Fruit fly (Drosophila melanogaster) Kc167 (cell line): ENCODE data around the gene CG42495.

Experiments
- Myc ChIP-seq: fragments of >200 bp; optimal IDR thresholded peaks from 2 replicates; lab custom pipeline; 2017; ENCODE audit warnings: missing external identifiers
- Sin3A ChIP-seq: fragments of >200 bp; optimal IDR thresholded peaks from 2 replicates; lab custom pipeline; 2018; ENCODE audit warnings: missing external identifiers
- h ChIP-seq: fragments of >200 bp; optimal IDR thresholded peaks from 3 replicates; lab custom pipeline; 2018; ENCODE audit warnings: missing external identifiers
- insv ChIP-seq: fragments of >200 bp; optimal IDR thresholded peaks from 3 replicates; lab custom pipeline; 2018; ENCODE audit warnings: missing external identifiers
- psq ChIP-seq: fragments of >200 bp; optimal IDR thresholded peaks from 2 replicates; lab custom pipeline; 2017; ENCODE audit warnings: missing external identifiers
- ttk ChIP-seq: sonication (Bioruptor generic); optimal IDR thresholded peaks from 2 replicates; lab custom pipeline; 2017; ENCODE audit warnings: missing external identifiers

dm6 chr3L:18675363-18675866, 8.3 kb downstream of the CG42495 start, which contains the start of the genes GNBP2 and GNBP1:
- TF ChIP-seq Myc (lab: Kevin White, UChicago), result no peak
- no peak for TF ChIP-seq Sin3A (lab: Kevin White, UChicago)
- TF ChIP-seq insv (lab: Kevin White, UChicago), result no peak
- no peak for TF ChIP-seq psq (lab: Kevin White, UChicago)
- TF ChIP-seq h (lab: Kevin White, UChicago), result no peak
- no peak for TF ChIP-seq ttk (lab: Kevin White, UChicago)
